Fruit fly (Drosophila melanogaster): ENCODE data around the gene mRRF2.
A peak's percentile ranks its signal among the peaks of the same experiment; 100 is the strongest.

The mRRF2 gene

DNA sequence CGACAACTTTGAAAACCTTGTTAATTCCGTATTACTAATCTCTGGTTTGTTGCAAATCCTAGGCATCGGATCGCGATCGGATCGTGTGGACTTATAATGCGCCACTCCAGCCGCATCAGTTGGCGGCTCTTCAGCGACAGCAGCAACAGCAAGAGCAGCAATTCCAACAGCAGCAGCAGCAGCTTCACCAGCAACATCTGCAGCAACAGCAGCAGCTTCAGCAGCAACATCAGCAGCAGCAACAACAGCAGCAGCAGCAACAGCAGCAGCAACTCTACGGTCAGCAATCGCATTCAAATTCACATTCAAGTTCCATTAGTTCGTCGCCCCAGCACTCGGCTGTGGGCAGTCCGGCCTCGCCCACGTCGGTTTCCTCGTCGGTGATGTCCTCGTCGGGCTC lies 10.7 kb upstream of the mRRF2 start:
- TF ChIP-seq Pif1A (GFP tag; optimal IDR thresholded peaks at IDR 0.05): no peak
- no peak for TF ChIP-seq CG8159 (tag; optimal IDR thresholded peaks at IDR 0.05)
- TF ChIP-seq Snoo (tag; optimal IDR thresholded peaks at IDR 0.05): no peak
- TF ChIP-seq CG8301 (tag; optimal IDR thresholded peaks at IDR 0.05): no peak
- TF ChIP-seq CG13204 (GFP tag; optimal IDR thresholded peaks at IDR 0.05): no peak
- no peak for TF ChIP-seq fd96Ca (GFP tag; IDR thresholded peaks at IDR 0.05)

DNA sequence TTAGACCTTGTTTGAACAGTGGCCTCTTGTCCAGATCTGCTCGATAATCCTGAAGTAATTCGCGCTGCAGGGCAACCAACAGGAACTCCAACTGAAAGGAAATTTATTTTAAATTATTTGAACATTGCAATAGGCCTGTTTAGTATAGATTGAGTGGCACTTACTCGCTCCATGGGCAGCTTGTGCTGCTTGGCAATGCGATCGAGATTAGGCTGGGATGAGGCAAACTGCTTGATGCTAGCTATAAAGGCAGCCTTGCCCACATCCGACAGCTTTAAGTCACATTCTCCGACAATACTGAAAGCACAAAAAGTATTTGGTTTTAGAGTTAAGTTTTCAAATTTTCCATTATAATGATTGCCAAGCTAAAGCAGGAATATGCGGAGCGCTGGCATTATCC lies 4.3 kb upstream of the mRRF2 start, which contains the start of gene CG13843:
TSS of gene CG13843 (plus strand) at position 301 of the 400 bp plus-strand sequence.
- TF ChIP-seq CG9948 (tag; optimal IDR thresholded peaks at IDR 0.05) (no peak), Snoo (tag; optimal IDR thresholded peaks at IDR 0.05) (no peak), Pif1B (GFP tag; optimal IDR thresholded peaks at IDR 0.05) (no peak)

dm6 chr3R:22616211-22616610 lies 2.7 kb downstream of the mRRF2 start, which contains the start of gene CG31161:
TSS of gene CG31161 (plus strand) at chr3R:22616511.
- TF ChIP-seq Snoo (tag; optimal IDR thresholded peaks at IDR 0.05): no peak
- TF ChIP-seq CG13204 (GFP tag; optimal IDR thresholded peaks at IDR 0.05): no peak
- no peak for TF ChIP-seq CG14655 (GFP tag; optimal IDR thresholded peaks at IDR 0.05)
- no peak for TF ChIP-seq CG4496 (GFP tag; IDR thresholded peaks at IDR 0.05)
- no peak for TF ChIP-seq CG8159 (tag; optimal IDR thresholded peaks at IDR 0.05)
- no peak for TF ChIP-seq gl (tag; optimal IDR thresholded peaks at IDR 0.05)
- TF ChIP-seq CG17806 (tag; optimal IDR thresholded peaks at IDR 0.05): no peak
- TF ChIP-seq D1 (tag; optimal IDR thresholded peaks at IDR 0.05): no peak
- no peak for TF ChIP-seq Pif1B (GFP tag; optimal IDR thresholded peaks at IDR 0.05)
- no peak for TF ChIP-seq CG10348 (GFP tag; IDR thresholded peaks at IDR 0.05)
- no peak for TF ChIP-seq CG9948 (tag; optimal IDR thresholded peaks at IDR 0.05)
- TF ChIP-seq fd96Ca (GFP tag; IDR thresholded peaks at IDR 0.05): no peak
- TF ChIP-seq CG8301 (tag; optimal IDR thresholded peaks at IDR 0.05): no peak
- no peak for TF ChIP-seq CG15710 (tag; optimal IDR thresholded peaks at IDR 0.05)
- TF ChIP-seq Pif1A (GFP tag; optimal IDR thresholded peaks at IDR 0.05): no peak
- no peak for TF ChIP-seq CG34367 (tag; optimal IDR thresholded peaks at IDR 0.05)
- TF ChIP-seq CG12605 (GFP tag; IDR thresholded peaks at IDR 0.05): no peak
- no peak for TF ChIP-seq CG32121 (GFP tag; IDR thresholded peaks at IDR 0.05)
- TF ChIP-seq rn (GFP tag; IDR thresholded peaks at IDR 0.05): no peak

- TF ChIP-seq Pif1A (GFP tag; optimal IDR thresholded peaks at IDR 0.05) (no peak), CG8301 (tag; optimal IDR thresholded peaks at IDR 0.05) (no peak), Pif1B (GFP tag; optimal IDR thresholded peaks at IDR 0.05) (no peak), CG34367 (tag; optimal IDR thresholded peaks at IDR 0.05) (no peak)
Measured at dm6 chr3R:22618280-22618679, 4.8 kb downstream of the mRRF2 start, which contains the start of gene mRpL45. TSS of gene mRpL45 (plus strand) at chr3R:22618492.

DNA sequence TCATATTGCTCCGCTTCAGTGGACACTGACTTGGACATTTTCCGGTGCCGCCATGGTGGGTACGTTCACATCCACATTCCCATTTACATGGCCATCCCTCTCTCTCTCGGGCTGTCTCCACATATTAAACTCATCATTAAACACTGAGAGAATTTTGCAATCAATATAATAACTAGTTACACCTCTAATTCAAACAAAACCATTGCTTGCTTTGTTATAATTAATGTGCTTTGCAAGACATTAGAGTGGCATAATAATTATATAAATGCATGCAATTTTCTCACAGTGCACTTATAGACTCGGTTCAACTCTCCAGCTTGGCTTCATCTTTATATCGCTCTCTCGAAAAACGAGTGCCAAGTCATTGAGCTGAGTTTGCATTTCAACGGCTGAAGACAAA lies 11.3 kb downstream of the mRRF2 start:
- TF ChIP-seq CG10348 (GFP tag; IDR thresholded peaks at IDR 0.05) (peak; percentile 73), CG12605 (GFP tag; IDR thresholded peaks at IDR 0.05) (peak; percentile 93), fd96Ca (GFP tag; IDR thresholded peaks at IDR 0.05) (peak; percentile 93), CG15710 (tag; optimal IDR thresholded peaks at IDR 0.05) (peak; percentile 87), Ets98B (GFP tag; IDR thresholded peaks at IDR 0.05) (peak; percentile 96), CG8301 (tag; optimal IDR thresholded peaks at IDR 0.05) (peak; percentile 90), Snoo (tag; optimal IDR thresholded peaks at IDR 0.05) (peak; percentile 81), CG32121 (GFP tag; IDR thresholded peaks at IDR 0.05) (peak; percentile 96), EcR (GFP tag; optimal IDR thresholded peaks at IDR 0.05) (peak; percentile 79), CG34367 (tag; optimal IDR thresholded peaks at IDR 0.05) (peak; percentile 82), rn (GFP tag; IDR thresholded peaks at IDR 0.05) (peak; percentile 84), CG4496 (GFP tag; IDR thresholded peaks at IDR 0.05) (peak; percentile 96), CG9948 (tag; optimal IDR thresholded peaks at IDR 0.05) (peak; percentile 84), gl (tag; optimal IDR thresholded peaks at IDR 0.05) (peak; percentile 70), Pif1A (GFP tag; optimal IDR thresholded peaks at IDR 0.05) (no peak), CG14655 (GFP tag; optimal IDR thresholded peaks at IDR 0.05) (no peak), CG17806 (tag; optimal IDR thresholded peaks at IDR 0.05) (peak; percentile 91), D1 (tag; optimal IDR thresholded peaks at IDR 0.05) (no peak), Pif1B (GFP tag; optimal IDR thresholded peaks at IDR 0.05) (peak; percentile 92), CG8159 (tag; optimal IDR thresholded peaks at IDR 0.05) (peak; percentile 89), CG13204 (GFP tag; optimal IDR thresholded peaks at IDR 0.05) (no peak)

DNA sequence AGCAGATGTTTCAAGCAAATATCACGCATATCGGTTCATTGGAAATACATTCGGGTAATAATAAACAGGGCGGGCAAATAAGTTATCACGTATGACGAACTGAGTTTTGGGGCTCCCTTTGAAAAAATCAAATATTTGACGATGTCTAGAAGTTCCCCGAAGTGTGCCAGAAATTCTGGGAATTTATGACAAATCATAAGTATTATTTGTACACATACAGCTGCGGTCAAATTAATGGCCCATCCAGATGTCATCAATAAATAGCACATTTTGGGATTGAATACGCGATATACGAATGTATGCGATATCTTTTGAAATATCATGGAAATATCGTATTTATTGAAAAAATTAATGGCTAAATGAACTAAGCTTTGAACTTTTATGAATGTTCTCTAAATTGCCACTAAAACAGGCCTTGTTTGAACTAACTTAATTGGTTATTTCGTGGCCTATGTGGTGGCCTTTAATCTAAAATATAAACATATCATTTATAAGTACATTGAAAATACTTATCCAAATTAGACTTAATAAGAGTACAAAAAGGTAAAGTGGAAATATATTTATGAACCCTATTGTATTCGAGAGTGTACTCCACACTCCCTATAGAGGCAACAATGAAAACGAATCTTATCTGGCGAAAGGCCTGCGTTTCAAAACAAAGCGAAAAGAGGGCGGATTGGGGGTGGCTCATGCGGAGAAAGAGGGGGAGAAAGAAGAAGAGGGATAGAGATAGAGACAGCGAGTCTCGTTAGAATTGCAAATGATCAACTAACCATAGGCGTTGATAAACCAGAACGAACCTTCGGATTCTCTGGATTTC lies 12.2 kb downstream of the mRRF2 start:
- TF ChIP-seq CG15710 (tag; optimal IDR thresholded peaks at IDR 0.05) (peak; percentile 40), Pif1A (GFP tag; optimal IDR thresholded peaks at IDR 0.05) (peak; percentile 18), CG34367 (tag; optimal IDR thresholded peaks at IDR 0.05) (no peak), CG13204 (GFP tag; optimal IDR thresholded peaks at IDR 0.05) (no peak), CG8301 (tag; optimal IDR thresholded peaks at IDR 0.05) (peak; percentile 42), Pif1B (GFP tag; optimal IDR thresholded peaks at IDR 0.05) (peak; percentile 52), Ets98B (GFP tag; IDR thresholded peaks at IDR 0.05) (no peak), D1 (tag; optimal IDR thresholded peaks at IDR 0.05) (peak; percentile 16), CG14655 (GFP tag; optimal IDR thresholded peaks at IDR 0.05) (peak; percentile 54), CG8159 (tag; optimal IDR thresholded peaks at IDR 0.05) (peak; percentile 64), CG17806 (tag; optimal IDR thresholded peaks at IDR 0.05) (peak; percentile 35), CG4496 (GFP tag; IDR thresholded peaks at IDR 0.05) (no peak), Snoo (tag; optimal IDR thresholded peaks at IDR 0.05) (peak; percentile 57), CG9948 (tag; optimal IDR thresholded peaks at IDR 0.05) (peak; percentile 42)

All from whole organism, pupa.